Fruit fly (Drosophila melanogaster) whole organism, larva: Measurements from ENCODE around the gene Pax.

Source experiments
- noc ChIP-seq: fragments of 200-800 bp; sonication (Bioruptor generic); optimal IDR thresholded peaks from 3 replicates; lab custom pipeline; 2019; ENCODE audit warnings: missing biosample characterization, mild to moderate bottlenecking, missing genetic modification characterization, moderate library complexity

The Pax gene

DNA sequence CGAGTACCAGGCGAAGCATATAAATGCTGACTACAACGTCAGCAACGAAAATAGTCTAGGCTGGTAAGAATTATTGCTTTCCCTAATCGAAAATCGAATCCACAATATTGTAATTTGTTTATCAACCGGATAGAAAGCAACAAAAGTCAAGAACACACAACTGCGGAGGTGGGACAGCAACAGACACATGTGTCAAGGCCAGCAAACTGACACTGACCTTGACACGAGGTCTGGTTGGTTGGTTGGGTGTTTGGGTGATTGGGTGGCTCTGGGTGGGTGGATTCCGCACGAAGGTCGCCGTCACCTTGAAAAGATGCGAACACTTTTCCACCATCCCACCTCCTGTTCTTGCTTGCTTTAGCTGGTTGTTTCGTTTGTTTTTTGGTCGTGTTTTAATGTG lies 23.7 kb downstream of the Pax start:
- no peak for TF ChIP-seq noc (tag; lab: Kevin White, UChicago)

DNA sequence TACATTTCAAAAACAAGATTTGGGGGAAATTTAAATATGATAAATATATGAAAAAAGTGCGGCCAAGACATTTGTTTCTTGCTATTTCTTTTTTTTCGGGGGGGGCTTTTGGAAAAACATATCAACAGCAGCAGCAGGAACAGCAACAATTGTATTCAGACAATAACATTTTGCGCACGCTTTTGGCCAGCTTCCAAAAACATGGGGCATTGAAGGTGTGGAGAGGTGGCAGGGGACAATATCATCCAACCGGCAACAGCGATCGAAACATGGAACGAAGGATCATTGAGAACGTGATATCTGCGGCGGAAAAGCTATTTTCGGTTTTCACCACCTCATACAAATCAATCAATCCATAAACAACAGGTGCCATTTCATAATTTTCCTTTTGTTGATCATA lies 24.5 kb downstream of the Pax start:
- no peak for TF ChIP-seq noc (tag; lab: Kevin White, UChicago)

DNA sequence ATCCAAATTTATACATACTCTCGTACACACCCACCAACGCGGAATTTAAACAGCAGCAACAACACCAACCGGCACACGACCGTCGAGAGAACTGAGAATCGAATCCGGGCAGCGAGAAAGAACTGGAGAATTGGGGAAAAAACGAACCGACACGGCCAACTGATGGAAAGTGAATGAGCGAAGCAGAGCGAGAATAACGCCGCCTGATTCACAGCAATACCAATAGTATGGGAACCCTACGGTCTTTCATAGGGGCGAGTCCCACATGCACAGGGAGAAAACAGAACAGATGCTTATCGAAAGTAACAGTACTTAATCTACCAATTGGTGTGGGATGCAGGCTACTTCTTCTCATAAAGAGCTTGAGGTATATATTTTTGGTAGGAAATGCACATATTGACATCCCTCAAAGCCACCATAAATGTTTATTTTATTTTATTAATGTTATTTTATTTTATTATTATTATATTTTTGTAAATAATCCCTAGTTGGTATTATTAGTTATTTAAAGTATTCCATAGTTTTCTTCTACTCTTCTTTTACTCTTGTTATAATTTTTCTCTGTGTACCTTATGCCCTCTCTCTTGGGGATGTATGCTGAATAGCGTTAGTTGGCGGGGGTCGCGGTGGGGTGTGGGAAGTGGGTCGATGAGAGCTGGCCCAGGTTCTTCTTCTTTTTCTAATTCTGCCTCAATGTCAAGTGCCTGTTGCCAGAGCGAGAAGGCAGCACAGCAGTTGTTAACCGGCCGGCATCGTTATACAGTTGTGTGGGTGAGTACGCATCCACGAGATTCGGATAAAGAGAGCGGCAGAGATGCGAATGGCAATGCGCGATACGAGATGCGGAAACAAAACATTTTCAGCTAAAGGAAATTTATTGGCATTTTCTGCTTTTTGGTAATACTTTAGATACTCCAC lies 27.8 kb downstream of the Pax start, which contains the start of gene CG17544:
Gene CG17544 (minus strand): TSS at position 177 of the 918 bp plus-strand sequence.
- peak; percentile 76 for TF ChIP-seq noc (tag; lab: Kevin White, UChicago)

DNA sequence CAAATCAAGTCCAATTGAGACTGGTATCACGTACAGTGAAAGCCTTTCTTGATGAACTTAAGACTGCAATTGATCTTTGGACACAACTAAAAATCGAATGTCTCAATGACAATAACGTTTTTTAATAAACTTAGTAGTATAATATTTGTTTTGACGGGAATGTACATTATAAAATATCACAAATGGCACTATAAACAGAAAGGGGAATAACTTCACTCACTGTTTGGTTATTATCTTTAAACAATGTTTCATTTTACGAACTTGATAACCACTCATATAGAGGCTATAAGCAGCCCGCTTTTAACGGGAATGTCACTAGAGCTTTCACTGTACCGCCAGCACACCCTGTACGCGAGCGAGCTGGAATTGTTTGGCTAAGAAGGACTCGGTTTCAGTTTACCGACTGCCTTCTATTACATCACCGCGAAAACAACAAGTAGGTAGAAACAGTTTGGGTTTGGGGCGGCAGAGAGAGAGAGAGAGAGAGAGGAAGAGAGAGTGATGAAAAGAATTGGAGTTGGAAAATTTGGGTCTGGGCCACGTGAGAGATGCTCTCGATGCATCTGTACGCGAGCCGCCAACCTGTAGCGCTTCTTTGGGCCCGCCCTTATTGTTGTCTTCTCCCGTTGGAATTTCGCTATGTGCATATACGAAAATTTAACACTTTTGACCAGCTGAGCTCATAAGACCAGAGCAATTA lies 28.6 kb downstream of the Pax start:
- TF ChIP-seq noc (tag; lab: Kevin White, UChicago) = peak; percentile 16

DNA sequence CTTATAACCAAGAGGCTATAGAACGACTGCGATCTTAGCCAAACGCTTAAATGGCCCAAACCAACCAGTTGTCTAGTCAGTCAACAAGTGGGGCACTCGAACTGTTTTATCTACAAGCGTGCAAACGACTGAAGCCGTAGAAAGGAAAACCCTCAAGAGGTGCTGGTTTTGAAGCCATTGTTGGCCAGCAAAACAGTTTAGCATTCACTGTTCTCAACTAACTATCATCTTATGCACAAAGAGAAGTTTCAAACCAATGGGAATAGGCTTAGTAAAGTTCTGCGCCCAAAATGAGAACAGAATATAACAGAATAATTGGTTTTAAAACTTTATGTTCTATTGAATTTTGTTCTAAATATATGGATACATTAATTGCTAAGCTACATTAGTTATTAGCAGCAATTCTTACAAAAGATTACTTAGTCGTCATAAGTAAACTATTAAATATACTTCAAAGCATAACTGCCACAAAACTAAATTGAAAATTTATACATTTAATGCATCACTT lies 32.6 kb downstream of the Pax start, which contains the start of gene CG31798:
Gene CG31798 (plus strand): TSS at position 458 of the 508 bp plus-strand sequence.
- TF ChIP-seq noc (tag; lab: Kevin White, UChicago) = no peak

DNA sequence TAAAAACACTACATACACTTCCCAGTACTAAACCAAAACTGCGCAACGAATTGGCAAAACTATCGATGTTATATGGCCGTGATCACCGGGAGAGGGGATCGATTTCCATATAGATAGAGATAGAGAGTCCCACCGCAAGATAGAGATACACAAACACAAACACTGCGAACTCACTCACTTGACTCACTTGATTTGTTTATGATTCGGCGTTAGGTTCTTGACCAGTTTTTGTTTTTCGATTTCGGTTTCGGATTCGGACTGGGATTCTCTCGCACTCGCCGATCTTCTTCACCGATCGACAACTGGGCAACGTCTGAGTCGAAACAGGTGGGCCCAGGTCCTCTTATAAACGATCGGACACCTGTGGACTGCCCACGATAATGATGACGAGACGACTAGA lies 36.6 kb downstream of the Pax start, which contains the start of gene CG17549:
Gene CG17549 (minus strand): TSS at position 327 of the 400 bp plus-strand sequence.
- no peak for TF ChIP-seq noc (tag; lab: Kevin White, UChicago)

DNA sequence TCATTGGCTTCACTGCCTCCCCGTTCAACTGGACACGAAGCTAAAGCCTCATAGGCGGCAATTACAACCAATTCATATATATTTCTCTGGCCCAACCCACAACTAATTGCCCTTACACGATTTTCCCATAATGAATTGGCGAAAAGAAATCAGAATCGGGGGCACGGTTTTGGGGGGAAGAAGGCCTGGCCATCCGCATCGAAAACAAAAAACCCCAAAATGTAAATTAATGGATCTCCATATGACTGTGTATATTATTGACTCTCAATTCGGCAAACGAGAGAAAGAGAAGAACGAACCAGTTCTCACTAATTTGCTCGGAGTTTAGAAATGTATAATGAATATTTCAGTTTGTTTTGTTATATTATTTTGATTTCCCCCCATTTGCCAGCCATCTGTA lies 37.4 kb downstream of the Pax start:
- TF ChIP-seq noc (tag; lab: Kevin White, UChicago) = no peak

DNA sequence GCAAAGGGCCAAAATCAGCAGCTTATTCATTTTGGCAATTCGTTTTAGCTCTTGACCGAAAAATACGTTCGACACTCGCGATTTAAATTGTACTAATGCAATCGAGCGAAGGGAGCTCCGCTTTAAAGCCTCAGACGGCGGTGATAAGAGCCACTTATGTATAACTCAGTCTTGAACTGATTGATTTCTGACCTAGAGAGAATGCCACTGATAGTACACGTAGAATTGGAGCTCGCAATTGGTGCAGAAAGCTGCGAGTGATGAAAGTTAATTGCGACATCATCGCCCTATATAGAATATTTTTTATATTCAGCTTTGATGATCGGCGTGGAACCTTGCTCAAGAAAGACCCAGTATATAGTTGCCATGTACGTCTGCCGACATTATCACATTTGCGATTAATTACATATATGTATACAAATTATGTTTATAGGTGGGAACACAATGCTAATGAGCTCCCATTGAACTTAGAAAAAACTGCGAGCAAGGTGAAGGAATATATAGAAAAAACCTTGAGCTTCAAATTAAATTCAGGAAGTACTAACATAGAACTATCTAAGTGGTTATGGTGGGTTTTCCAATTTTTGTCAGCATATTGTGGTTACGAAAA lies 40.2 kb downstream of the Pax start, which contains the start of gene fon:
Gene fon (minus strand): TSS at position 100 of the 610 bp plus-strand sequence.
- TF ChIP-seq noc (tag; lab: Kevin White, UChicago) = no peak

DNA sequence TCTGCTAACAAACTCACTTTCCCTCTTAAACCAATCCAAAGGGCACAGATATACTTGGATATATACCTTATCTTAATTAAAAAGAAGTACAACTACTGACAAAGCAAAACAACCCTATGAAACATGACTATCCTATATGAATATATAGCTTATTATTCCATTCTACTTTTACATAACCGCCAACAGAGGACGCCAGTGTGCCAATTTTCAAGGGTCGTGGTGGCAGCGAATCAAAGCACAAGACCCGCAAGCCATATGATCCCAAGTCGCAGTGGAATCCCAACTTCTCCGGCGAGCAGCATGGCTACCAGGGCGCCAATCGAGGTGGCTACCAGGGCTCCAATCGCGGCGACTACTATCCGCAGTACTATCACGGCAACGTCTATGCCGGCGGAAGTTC lies 44.0 kb downstream of the Pax start:
- no peak for TF ChIP-seq noc (tag; lab: Kevin White, UChicago)

DNA sequence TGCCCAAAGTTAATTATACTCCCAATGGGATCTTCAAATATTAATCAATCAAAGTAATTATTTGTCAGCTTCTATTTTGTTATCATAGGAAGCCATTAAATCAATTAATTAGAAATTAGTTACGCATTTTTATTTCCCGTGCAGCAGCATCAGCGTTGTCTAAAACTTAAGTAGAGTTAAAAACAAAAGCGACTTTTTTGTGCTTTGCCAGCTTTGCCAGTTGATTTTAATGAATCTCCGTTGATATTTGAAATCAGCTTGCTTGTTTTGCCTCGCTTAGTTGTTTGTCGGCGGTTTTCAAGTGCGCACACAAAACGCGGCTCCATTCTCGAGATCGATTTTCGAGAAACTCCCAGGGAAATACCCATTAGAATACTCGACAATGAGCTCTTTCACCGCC lies 45.8 kb downstream of the Pax start, which contains the start of gene CG17350:
Gene CG17350 (plus strand): TSS at position 301 of the 400 bp plus-strand sequence.
- TF ChIP-seq noc (tag; lab: Kevin White, UChicago) = no peak

DNA sequence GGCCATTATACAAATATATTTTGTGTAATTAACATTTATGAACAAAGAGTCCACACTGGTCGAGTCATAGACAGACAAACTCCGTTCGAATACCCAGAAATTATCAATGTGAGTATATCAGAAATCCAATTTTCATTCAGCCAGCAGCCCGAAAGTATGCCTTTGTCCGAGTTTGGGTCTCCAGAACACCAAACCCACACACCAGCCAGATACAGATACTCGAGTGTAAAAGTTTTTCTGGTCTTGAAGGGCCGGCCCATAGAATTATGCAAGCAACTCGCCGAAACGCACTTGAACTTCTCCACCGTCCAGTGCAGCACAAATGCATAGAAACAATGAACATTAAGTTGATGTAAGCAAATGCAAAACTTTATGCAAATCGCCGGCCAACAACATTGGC lies 47.8 kb downstream of the Pax start:
- no peak for TF ChIP-seq noc (tag; lab: Kevin White, UChicago)

DNA sequence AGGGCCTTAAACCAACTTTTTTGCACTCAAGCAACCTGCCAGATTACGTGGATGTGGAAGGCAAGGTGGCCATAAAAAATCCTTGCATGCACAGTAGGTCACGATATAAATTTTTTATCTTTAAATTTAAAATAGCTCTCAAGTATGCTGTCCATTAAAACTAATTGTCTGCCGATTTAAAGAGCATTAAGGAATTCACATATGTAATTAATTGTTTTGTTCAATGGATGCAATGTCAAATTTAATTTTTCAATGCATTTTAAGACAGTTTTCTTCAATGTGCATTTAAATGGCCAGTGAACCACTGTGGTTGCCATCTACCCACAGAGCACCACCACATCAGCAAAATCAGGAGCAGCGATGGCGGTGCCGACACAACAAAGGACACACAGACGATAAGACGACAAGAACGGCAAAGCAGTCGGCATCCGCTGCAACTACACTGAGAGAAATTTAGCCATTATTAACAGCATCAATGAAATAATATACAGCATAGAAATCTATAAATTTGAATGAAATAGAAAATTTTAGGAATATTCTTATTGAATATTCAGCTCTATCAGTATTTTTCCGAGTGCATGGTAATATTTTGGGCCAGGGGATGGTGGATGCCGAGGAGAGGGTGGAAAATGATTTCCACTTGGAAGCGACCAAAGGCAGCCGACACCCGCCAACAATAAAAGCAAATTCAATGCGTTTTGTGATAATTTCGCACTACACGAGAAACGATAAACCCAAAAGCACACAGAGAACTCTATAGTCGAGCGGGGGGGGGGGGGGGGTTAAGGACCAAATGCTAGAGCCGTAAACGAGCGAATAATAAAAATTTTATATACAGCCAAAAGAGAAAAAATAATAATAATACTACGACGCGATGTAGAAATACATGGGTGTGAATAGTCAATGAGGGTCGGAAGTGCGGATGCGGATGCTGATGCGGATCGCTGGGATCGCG lies 49.0 kb downstream of the Pax start:
- TF ChIP-seq noc (tag; lab: Kevin White, UChicago) = no peak

DNA sequence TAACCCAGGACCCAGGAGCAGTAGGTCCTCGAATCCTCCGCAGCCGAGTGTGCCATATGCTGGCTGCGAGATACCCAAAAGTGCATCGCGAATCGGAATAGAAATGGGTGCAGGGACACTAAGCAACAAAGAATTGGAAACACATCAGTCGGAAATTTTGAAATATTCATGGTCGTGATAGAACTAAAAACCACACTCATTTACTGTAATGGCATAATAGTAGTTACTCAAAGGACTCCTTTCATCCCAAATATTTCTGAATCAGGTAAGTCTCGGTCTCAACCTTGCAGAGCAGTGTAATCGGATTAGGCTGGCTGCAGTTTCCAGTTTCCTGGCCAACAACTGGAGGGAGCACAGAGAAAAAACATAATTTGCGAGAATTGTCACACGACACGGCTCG lies 50.3 kb downstream of the Pax start:
- no peak for TF ChIP-seq noc (tag; lab: Kevin White, UChicago)

DNA sequence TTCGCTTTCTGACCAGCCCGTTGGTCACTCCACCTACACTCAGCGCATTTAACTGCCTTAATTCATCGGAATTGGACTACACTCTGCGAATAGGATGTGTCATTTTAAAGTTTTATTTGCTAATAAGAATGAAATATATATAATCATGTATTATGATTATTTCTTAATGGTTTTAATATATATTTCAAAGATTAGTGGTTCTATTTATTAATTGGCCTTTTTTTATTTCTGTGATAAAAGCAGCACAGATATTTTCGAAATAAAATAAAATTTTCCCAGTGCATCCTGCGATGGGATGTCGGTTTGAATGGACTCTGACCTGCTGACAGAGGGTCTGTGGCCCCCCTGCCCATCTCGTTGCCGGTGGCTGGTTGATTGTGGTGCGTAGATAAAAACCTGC lies 52.6 kb downstream of the Pax start:
- TF ChIP-seq noc (tag; lab: Kevin White, UChicago) = no peak
